Worm (Caenorhabditis elegans) whole organism, midembryonic: Measurements from ENCODE around the gene set-4.
A peak's percentile ranks its signal among the peaks of the same experiment; 100 is the strongest.

Source experiments
- T22C8.4 ChIP-seq: fragments of 200-800 bp; sonication (Bioruptor generic); IDR thresholded peaks from 2 replicates; pipeline ENCODE4 v1.3.6; 2022; ENCODE audit warnings: missing genetic modification characterization, missing compliant biosample characterization
- flt-1 ChIP-seq: fragments of 200-800 bp; sonication (Bioruptor generic); IDR thresholded peaks from 2 replicates; pipeline ENCODE4 v1.3.6; 2022; ENCODE audit warnings: missing genetic modification characterization, missing compliant biosample characterization
- med-1 ChIP-seq: sonication (generic microtip); optimal IDR thresholded peaks from 2 replicates; lab custom pipeline; 2017; ENCODE audit warnings: missing genetic modification characterization, mild to moderate bottlenecking, missing compliant biosample characterization, antibody characterized with exemption, missing genetic modification reagents; ENCODE audit not compliant: insufficient read depth
- tab-1 ChIP-seq: fragments of 200-800 bp; sonication (Bioruptor generic); IDR thresholded peaks from 2 replicates; pipeline ENCODE4 v1.3.6; 2022; ENCODE audit warnings: missing genetic modification characterization, missing compliant biosample characterization

DNA sequence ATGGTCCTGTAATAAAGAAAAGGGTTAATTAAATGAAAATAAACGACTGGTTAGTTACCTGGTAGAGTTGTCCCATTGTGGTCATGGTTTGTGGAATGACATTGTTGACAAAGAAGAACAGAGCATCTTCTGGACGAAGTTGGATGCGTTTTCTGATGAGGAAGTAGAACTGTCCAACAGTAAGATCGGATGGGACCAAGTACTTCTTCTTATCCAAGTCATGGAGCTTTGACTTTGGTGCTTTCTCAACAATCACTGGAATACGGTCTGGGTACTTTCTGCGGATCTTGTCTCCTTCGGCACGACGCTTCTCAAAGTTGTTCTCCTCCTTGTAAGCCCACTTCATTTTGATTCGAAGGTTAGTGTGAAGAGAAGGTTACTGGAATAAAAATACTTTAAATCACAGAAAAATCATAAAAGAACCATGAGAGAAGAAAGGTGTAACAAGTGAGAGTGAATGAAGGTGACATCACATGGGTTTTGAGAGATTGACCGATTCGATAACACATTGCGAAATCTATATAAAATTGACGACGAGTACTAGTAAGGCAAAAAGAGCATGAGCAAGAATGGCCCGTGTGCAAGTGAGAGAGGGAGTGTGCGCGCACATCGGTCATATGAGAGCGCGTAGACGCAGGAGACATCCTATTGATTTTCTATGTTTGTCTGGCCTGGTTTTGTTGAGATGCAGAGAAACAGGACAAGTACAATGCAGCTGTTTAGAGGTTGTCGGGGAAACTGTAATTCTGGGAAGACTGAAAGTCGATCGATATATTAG is 16.4 kb upstream of the set-4 start, which contains the start of gene lgg-1:
- TF ChIP-seq T22C8.4 (GFP tag; lab: Robert Waterston, UW) (peak; percentile 84), flt-1 (0 out of 2 replicates have a peak, but pooled peaks have one; percentile 11), med-1 (GFP tag; lab: Kevin White, UChicago) (no peak), tab-1 (GFP tag; lab: Robert Waterston, UW) (0 out of 2 replicates have a peak, but pooled peaks have one; percentile 13)
